Fruit fly (Drosophila melanogaster) Kc167 (cell line): ENCODE measurements around the gene CG14739.

Experiments
- Sin3A ChIP-seq: fragments of >200 bp; optimal IDR thresholded peaks from 2 replicates; lab custom pipeline; 2018; ENCODE audit warnings: missing external identifiers
- ttk ChIP-seq: sonication (Bioruptor generic); optimal IDR thresholded peaks from 2 replicates; lab custom pipeline; 2017; ENCODE audit warnings: missing external identifiers

DNA sequence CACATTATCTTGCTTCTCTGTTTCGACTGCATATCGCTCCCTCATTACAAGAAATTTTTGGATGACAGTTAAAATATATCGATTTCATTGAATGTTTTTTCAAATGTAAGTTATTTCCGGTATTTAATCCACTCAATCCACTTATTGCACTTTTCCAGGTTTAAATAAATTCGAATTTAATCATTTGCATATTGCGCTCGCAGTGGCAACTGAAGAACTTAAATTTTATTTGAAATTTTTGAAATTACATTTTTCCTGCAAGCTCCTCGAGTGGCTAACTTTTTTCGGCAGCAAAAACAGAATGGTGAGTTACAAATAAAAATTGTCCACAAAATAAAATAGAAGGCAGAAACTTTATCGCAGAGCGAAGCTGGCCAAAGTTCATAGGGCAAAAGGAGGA, 17.4 kb downstream of the CG14739 start, which contains the start of the genes CG31358, CG42504 and CG42505:
- no peak for TF ChIP-seq Sin3A (lab: Kevin White, UChicago)
- no peak for TF ChIP-seq ttk
